Worm (Caenorhabditis elegans) whole organism, early embryonic: ENCODE data around the gene C47E12.2.

Source experiments
- B0310.2 ChIP-seq: sonication (generic microtip); optimal IDR thresholded peaks from 2 replicates; lab custom pipeline; 2016; ENCODE audit warnings: mild to moderate bottlenecking, missing genetic modification characterization, missing compliant biosample characterization
- F13C5.2 ChIP-seq: sonication (generic microtip); optimal IDR thresholded peaks from 2 replicates; lab custom pipeline; 2017; ENCODE audit warnings: mild to moderate bottlenecking, missing genetic modification characterization, inconsistent platforms, missing compliant biosample characterization
- aly-1 ChIP-seq: sonication (generic microtip); optimal IDR thresholded peaks from 2 replicates; lab custom pipeline; 2016; ENCODE audit warnings: missing genetic modification characterization, missing compliant biosample characterization
- ama-1 ChIP-seq: fragments of 150-350 bp; optimal IDR thresholded peaks from 2 replicates; lab custom pipeline; 2014
- ceh-13 ChIP-seq: fragments of 200-800 bp; sonication (Bioruptor generic); optimal IDR thresholded peaks from 2 replicates; lab custom pipeline; 2018; ENCODE audit warnings: mild to moderate bottlenecking, missing genetic modification characterization, missing compliant biosample characterization
- ceh-36 ChIP-seq: sonication (generic microtip); optimal IDR thresholded peaks from 2 replicates; lab custom pipeline; 2016; ENCODE audit warnings: missing genetic modification characterization, inconsistent platforms, missing compliant biosample characterization
- ets-7 ChIP-seq: sonication (generic microtip); optimal IDR thresholded peaks from 2 replicates; lab custom pipeline; 2016; ENCODE audit warnings: missing genotype, missing genetic modification characterization, missing compliant biosample characterization
- flt-1 ChIP-seq: fragments of 200-800 bp; sonication (Bioruptor generic); IDR thresholded peaks from 2 replicates; pipeline ENCODE4 v1.3.6; 2022; ENCODE audit warnings: missing genetic modification characterization, missing compliant biosample characterization
- hmbx-1 ChIP-seq: sonication (generic microtip); optimal IDR thresholded peaks from 2 replicates; lab custom pipeline; 2016; ENCODE audit warnings: mild to moderate bottlenecking, missing genetic modification characterization, missing compliant biosample characterization
- hmg-4 ChIP-seq: fragments of 200-800 bp; sonication (Bioruptor generic); optimal IDR thresholded peaks from 2 replicates; lab custom pipeline; 2018; ENCODE audit warnings: mild to moderate bottlenecking, missing genetic modification characterization, missing compliant biosample characterization
- hnd-1 ChIP-seq: sonication (generic microtip); optimal IDR thresholded peaks from 2 replicates; lab custom pipeline; 2016; ENCODE audit warnings: missing genetic modification characterization, missing compliant biosample characterization
- pes-1 ChIP-seq: fragments of 200-800 bp; sonication (Bioruptor generic); IDR thresholded peaks from 2 replicates; pipeline ENCODE4 v1.3.6; 2022; ENCODE audit warnings: missing genetic modification reagents, missing genetic modification characterization, missing compliant biosample characterization
- scrt-1 ChIP-seq: fragments of 200-800 bp; sonication (Bioruptor generic); IDR thresholded peaks from 2 replicates; pipeline ENCODE4 v1.3.6; 2022; ENCODE audit warnings: missing genetic modification characterization, missing compliant biosample characterization
- sea-1 ChIP-seq: fragments of 200-800 bp; sonication (Bioruptor generic); conservative IDR thresholded peaks from 2 replicates; pipeline ENCODE4 v1.3.6; 2022; ENCODE audit warnings: missing genetic modification characterization, missing compliant biosample characterization
- tbx-11 ChIP-seq: fragments of 200-800 bp; sonication (Bioruptor generic); IDR thresholded peaks from 2 replicates; pipeline ENCODE4 v1.3.6; 2022; ENCODE audit warnings: missing genetic modification characterization, missing compliant biosample characterization
- tbx-37 ChIP-seq: fragments of 200-800 bp; sonication (Bioruptor generic); conservative IDR thresholded peaks from 2 replicates; pipeline ENCODE4 v1.3.6; 2022; ENCODE audit warnings: missing genetic modification reagents, missing genetic modification characterization, missing compliant biosample characterization
- tra-4 ChIP-seq: sonication (generic microtip); optimal IDR thresholded peaks from 2 replicates; lab custom pipeline; 2017; ENCODE audit warnings: missing genetic modification characterization, missing compliant biosample characterization

C47E12.2 gene

DNA sequence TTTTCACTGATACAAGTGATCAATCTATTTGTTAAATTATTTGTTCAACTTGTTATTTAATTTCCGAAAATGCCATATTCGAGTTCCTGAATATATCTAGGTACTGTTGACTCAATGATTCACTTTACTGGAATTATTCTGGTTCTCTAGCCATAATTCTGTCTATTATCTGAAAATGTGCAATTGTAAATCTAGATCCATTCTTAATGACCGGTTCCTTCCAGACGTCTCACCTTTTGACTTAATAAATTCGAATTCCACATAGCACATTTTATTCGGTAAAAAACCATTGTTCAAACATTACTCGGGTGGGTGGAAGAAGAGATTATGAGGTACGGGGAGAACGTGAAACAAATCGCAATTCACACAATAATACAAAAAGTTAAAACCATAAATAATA is 13.9 kb downstream of the C47E12.2 start:
- TF ChIP-seq tbx-37 (GFP tag; lab: Robert Waterston, UW), result no peak
- no peak for TF ChIP-seq ceh-36 (tag; lab: Kevin White, UChicago)
- TF ChIP-seq pes-1 (GFP tag; lab: Robert Waterston, UW), result no peak
- TF ChIP-seq sea-1 (GFP tag; lab: Robert Waterston, UW), result no peak
- TF ChIP-seq hnd-1 (tag; lab: Kevin White, UChicago), result no peak
- TF ChIP-seq aly-1 (tag; lab: Kevin White, UChicago), result no peak
- no peak for TF ChIP-seq tra-4 (tag; lab: Kevin White, UChicago)
- TF ChIP-seq scrt-1, result no peak
- no peak for TF ChIP-seq ceh-13 (GFP tag; lab: Kevin White, UChicago)
- no peak for TF ChIP-seq B0310.2
- no peak for TF ChIP-seq tbx-11 (GFP tag; lab: Robert Waterston, UW)
- TF ChIP-seq F13C5.2 (tag; lab: Kevin White, UChicago), result no peak
- TF ChIP-seq ama-1 (lab: Kevin White, UChicago), result no peak
- TF ChIP-seq hmbx-1, result no peak
- no peak for TF ChIP-seq ets-7 (tag; lab: Kevin White, UChicago)
- no peak for TF ChIP-seq hmg-4

ce11 chrIV:9982895-9983294 is 20.4 kb downstream of the C47E12.2 start, which contains the start of gene mam-2:
TSS of gene mam-2 (plus strand) at chrIV:9983195.
- TF ChIP-seq tbx-11 (GFP tag; lab: Robert Waterston, UW), result no peak

DNA sequence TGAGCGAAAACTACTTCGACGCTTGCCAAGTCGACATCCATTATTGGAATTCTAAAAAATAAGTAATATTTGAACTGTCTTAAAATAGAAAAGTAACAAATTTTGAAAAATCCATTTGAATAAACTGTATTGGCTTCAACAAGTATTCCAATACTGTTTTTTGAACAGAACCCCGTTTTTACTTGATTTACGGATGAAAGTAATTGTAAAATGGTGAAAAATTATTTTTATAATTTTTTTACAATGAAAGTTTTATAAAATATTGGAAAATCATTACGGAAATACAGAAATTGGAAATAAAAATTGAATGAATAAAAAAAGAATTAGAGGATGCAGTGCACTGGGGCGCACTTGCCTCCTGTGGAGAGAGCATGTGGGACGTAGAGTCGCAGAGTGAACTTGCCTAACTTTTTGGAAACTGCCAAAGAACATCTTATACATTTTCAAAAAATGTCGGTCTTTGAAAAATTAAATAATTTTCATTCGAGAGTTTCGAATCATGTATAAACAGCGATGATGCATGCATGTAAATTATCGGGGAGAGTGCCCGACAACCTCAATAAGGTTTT is 21.0 kb downstream of the C47E12.2 start, which contains the start of gene rrp-1:
Gene rrp-1, minus strand, starts transcription at position 51 of the 569 bp plus-strand sequence.
- TF ChIP-seq F13C5.2 (tag; lab: Kevin White, UChicago) (no peak), sea-1 (GFP tag; lab: Robert Waterston, UW) (no peak), hmg-4 (no peak), scrt-1 (no peak), hnd-1 (tag; lab: Kevin White, UChicago) (no peak), ceh-13 (GFP tag; lab: Kevin White, UChicago) (no peak)

DNA sequence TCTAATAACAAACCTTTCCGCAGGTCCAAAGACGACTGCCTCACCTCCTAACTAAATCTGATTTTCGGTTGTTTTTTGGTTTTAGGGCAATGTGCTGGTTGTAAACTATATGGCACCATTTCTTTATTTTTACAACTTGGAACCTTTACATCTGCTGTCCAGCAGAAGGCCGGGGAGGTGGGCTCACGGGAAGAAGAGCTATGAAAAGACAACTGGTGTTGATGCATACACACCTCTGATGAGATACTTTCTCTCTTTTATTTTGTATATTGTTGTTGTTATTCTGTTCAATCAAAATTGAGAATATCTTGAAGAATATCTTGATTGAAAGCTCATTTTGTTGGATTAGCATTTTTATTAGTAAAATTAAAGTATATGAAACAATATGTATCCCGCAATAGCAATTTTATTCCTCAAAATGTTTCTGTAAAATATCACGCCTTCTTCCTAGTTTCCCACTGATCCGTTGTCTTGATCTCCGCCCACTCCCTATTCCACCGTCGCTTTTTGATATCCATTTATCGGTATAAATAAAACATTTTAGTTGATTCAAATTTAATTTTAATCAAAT is 25.6 kb downstream of the C47E12.2 start, which contains the start of gene dhp-2:
Gene dhp-2, plus strand, starts transcription at position 521 of the 571 bp plus-strand sequence.
- no peak for TF ChIP-seq flt-1
- TF ChIP-seq ceh-13 (GFP tag; lab: Kevin White, UChicago), result no peak
- no peak for TF ChIP-seq B0310.2
- TF ChIP-seq tbx-37 (GFP tag; lab: Robert Waterston, UW), result no peak
- no peak for TF ChIP-seq aly-1 (tag; lab: Kevin White, UChicago)
- TF ChIP-seq tra-4 (tag; lab: Kevin White, UChicago), result no peak

DNA sequence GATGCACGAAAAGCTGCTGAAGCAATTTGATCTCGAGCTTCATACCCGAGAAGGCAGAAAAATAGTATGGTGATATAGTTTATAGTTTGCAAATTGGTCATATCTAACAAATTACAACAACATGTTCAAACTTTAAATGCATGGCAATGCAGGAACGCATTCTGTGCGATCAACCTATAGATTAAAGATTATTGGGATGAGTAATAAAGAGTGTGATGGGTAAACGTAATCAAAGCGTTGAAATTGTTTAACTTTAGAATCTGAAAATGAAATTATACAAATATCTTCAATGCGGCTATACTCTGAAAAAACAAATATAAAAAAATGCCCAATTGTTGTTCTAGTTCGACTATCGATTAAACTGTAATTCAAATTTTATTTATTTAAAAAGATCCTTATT is 27.0 kb downstream of the C47E12.2 start, which contains the start of gene C47E12.14:
Gene C47E12.14, minus strand, starts transcription at position 101 of the 400 bp plus-strand sequence.
- no peak for TF ChIP-seq ceh-13 (GFP tag; lab: Kevin White, UChicago)
- no peak for TF ChIP-seq hmbx-1
- no peak for TF ChIP-seq F13C5.2 (tag; lab: Kevin White, UChicago)

- no peak for TF ChIP-seq scrt-1
- no peak for TF ChIP-seq tbx-37 (GFP tag; lab: Robert Waterston, UW)
- no peak for TF ChIP-seq B0310.2
- no peak for TF ChIP-seq flt-1
Observed at ce11 chrIV:9974392-9974791, 28.9 kb downstream of the C47E12.2 start, which contains the start of gene C47E12.9. TSS of gene C47E12.9 (plus strand) at chrIV:9974692.

DNA sequence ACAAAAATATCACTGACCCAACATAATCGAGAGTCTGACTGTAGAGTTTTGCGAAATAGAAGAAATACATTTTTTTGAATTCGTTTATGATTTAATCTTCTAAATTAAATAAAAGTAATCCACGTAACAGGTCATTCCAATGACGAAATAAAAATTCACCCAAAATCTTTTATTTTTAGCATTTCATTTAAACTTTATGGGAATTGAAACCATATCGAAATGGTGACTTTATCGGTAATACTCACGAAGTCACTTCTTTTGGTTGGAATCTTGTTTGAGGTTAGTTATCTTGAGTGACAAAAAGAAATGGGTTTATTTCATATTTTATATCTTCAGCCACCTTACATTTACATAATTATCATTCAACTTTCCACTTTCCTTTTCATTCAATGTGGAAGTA is 30.7 kb downstream of the C47E12.2 start, which contains the start of the genes C47E12.12 and C47E12.10:
Gene C47E12.12, minus strand, starts transcription at position 101 of the 400 bp plus-strand sequence.
Gene C47E12.10, plus strand, starts transcription at position 172 of the 400 bp plus-strand sequence.
- TF ChIP-seq tbx-11 (GFP tag; lab: Robert Waterston, UW), result no peak
- no peak for TF ChIP-seq ceh-13 (GFP tag; lab: Kevin White, UChicago)
- no peak for TF ChIP-seq ceh-36 (tag; lab: Kevin White, UChicago)
- no peak for TF ChIP-seq flt-1
- TF ChIP-seq sea-1 (GFP tag; lab: Robert Waterston, UW), result no peak
- no peak for TF ChIP-seq F13C5.2 (tag; lab: Kevin White, UChicago)
- no peak for TF ChIP-seq hmbx-1
- no peak for TF ChIP-seq tra-4 (tag; lab: Kevin White, UChicago)
- TF ChIP-seq pes-1 (GFP tag; lab: Robert Waterston, UW), result no peak
- TF ChIP-seq scrt-1, result no peak
- no peak for TF ChIP-seq tbx-37 (GFP tag; lab: Robert Waterston, UW)
- no peak for TF ChIP-seq B0310.2
- TF ChIP-seq ets-7 (tag; lab: Kevin White, UChicago), result no peak
- no peak for TF ChIP-seq hmg-4

DNA sequence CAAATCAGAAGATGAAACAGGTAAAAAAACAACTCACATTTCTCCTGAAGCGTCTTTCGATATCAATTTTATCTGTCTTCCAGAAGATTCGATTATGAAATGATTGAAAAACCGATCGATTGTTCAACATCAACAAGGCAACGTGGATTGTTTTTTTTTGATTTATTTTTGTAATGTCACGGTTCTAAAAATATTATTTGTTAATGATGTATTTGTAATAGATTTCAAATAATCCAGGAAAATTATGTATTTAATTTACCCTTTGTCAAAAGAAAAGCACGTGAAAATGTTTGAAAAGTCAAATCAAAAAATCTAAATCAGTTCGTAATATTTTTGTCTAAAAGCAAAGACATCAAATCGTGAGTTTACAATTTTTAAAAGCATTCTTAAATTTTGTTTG is 34.2 kb downstream of the C47E12.2 start, which contains the start of the genes kin-5 and C47E12.11:
Gene kin-5, minus strand, starts transcription at position 101 of the 400 bp plus-strand sequence.
Gene C47E12.11, plus strand, starts transcription at position 320 of the 400 bp plus-strand sequence.
- TF ChIP-seq ceh-13 (GFP tag; lab: Kevin White, UChicago) (no peak), tra-4 (tag; lab: Kevin White, UChicago) (no peak), ama-1 (lab: Kevin White, UChicago) (no peak), B0310.2 (no peak), sea-1 (GFP tag; lab: Robert Waterston, UW) (no peak), tbx-37 (GFP tag; lab: Robert Waterston, UW) (no peak), aly-1 (tag; lab: Kevin White, UChicago) (no peak), tbx-11 (GFP tag; lab: Robert Waterston, UW) (no peak), ceh-36 (tag; lab: Kevin White, UChicago) (no peak), hmg-4 (no peak), F13C5.2 (tag; lab: Kevin White, UChicago) (no peak), flt-1 (no peak)
